Worm (Caenorhabditis elegans) whole organism, L4/young adult: Measurements from ENCODE around the gene C14A4.9.

Experiments
- dao-5 ChIP-seq: sonication (generic microtip); optimal IDR thresholded peaks from 2 replicates; lab custom pipeline; 2016; ENCODE audit warnings: missing genotype, missing genetic modification characterization, moderate library complexity, missing compliant biosample characterization
- him-1 ChIP-seq: sonication (generic microtip); optimal IDR thresholded peaks from 2 replicates; lab custom pipeline; 2016; ENCODE audit warnings: missing genotype, missing genetic modification reagents, missing genetic modification characterization, missing compliant biosample characterization

- TF ChIP-seq him-1, result no peak
- TF ChIP-seq dao-5 (tag; lab: Kevin White, UChicago), result no peak
Observed at ce11 chrII:10554972-10555371, 44.2 kb upstream of the C14A4.9 start, which contains the start of gene mnk-1.
